Fruit fly (Drosophila melanogaster): ENCODE measurements around the gene kon.
A peak's percentile ranks its signal among the peaks of the same experiment; 100 is the strongest.

The kon gene

DNA sequence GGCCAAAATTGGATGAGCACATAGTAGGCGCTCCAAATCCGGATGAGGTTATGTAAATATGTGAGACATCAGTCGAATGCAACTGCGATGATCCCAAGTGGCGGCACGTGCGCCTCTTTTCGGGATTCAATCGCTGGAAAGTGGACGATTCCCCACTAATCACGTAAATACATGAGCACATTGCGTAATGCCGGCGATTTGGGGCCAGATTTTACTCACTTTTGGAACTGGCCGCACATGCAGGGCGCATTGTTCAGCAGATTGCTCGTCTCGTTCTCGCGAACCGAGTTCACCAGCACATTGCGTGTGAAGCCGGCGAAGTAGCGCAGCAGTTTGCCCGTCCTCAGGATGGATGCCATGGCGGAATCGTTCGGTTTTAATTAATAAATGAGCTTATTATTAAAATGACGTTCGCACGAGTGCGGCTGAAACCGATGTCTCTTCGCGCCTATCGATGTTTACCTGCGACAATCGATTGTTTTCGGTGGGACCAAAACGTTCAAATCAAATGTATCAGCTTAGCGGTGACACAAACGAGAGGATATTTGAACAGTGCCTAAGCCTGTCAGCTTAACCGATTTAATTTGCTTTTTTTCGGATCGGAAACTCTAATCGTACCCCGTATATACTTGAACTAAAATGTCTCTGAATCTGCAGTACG is 49.5 kb downstream of the kon start, which contains the start of the genes bsf and Ntf-2r (continued):
- TF ChIP-seq CG14710 (tag; optimal IDR thresholded peaks at IDR 0.05) (peak; percentile 39), Ets65A (GFP tag) (peak; percentile 69), stwl (tag; optimal IDR thresholded peaks at IDR 0.05) (peak; percentile 90), CG34224 (GFP tag; IDR thresholded peaks at IDR 0.05; ENCODE audit: partially characterized antibody) (peak; percentile 91), MBD-R2 (GFP tag; IDR thresholded peaks at IDR 0.05) (peak; percentile 74), nmo (GFP tag; optimal IDR thresholded peaks at IDR 0.05) (peak; percentile 26), HLH4C (GFP tag; IDR thresholded peaks at IDR 0.05; ENCODE audit: partially characterized antibody) (peak; percentile 89), CG11085 (GFP tag; IDR thresholded peaks at IDR 0.05) (0 out of 2 replicates have a peak, but pooled peaks have one; percentile 16), Myb (GFP tag; optimal IDR thresholded peaks at IDR 0.05) (peak; percentile 89), CG9932 (GFP tag; IDR thresholded peaks at IDR 0.05) (no peak; the same call in 1 of the 2 replicates), row (GFP tag; IDR thresholded peaks at IDR 0.05) (peak; percentile 41; the same call in 1 of the 3 replicates), CG4854 (GFP tag; optimal IDR thresholded peaks at IDR 0.05) (no peak), CG3838 (GFP tag; optimal IDR thresholded peaks at IDR 0.05) (peak; percentile 27), zfh1 (GFP tag; IDR thresholded peaks at IDR 0.05) (peak; percentile 46; the same call in 1 of the 3 replicates), shn (GFP tag; optimal IDR thresholded peaks at IDR 0.05) (no peak), CG13894 (tag; optimal IDR thresholded peaks at IDR 0.05) (no peak), CG13624 (GFP tag; optimal IDR thresholded peaks at IDR 0.05) (peak; percentile 14), CG2199 (GFP tag; IDR thresholded peaks at IDR 0.05) (peak; percentile 72; the same call in 2 of the 3 replicates), knrl (GFP tag; IDR thresholded peaks at IDR 0.05; ENCODE audit: partially characterized antibody) (peak; percentile 91), CG14050 (GFP tag; IDR thresholded peaks at IDR 0.05) (no peak), CG17829 (tag; optimal IDR thresholded peaks at IDR 0.05) (peak; percentile 15), bigmax (GFP tag; optimal IDR thresholded peaks at IDR 0.05) (peak; percentile 74), CG42726 (GFP tag; IDR thresholded peaks at IDR 0.05; ENCODE audit: partially characterized antibody) (peak; percentile 91), pita (GFP tag; optimal IDR thresholded peaks at IDR 0.05) (peak; percentile 51), Bgb (GFP tag; IDR thresholded peaks at IDR 0.05; ENCODE audit: partially characterized antibody) (peak; percentile 94), CTCF (GFP tag; optimal IDR thresholded peaks at IDR 0.05) (peak; percentile 56), gfzf (GFP tag; optimal IDR thresholded peaks at IDR 0.05) (peak; percentile 69), wor (GFP tag; IDR thresholded peaks at IDR 0.05) (no peak), CG15514 (GFP tag; optimal IDR thresholded peaks at IDR 0.05) (peak; percentile 70), CG7963 (GFP tag; IDR thresholded peaks at IDR 0.05; ENCODE audit: partially characterized antibody) (peak; percentile 84), B-H2 (GFP tag; optimal IDR thresholded peaks at IDR 0.05) (no peak), phol (tag; optimal IDR thresholded peaks at IDR 0.05) (peak; percentile 47), CG13775 (GFP tag; optimal IDR thresholded peaks at IDR 0.05) (peak; percentile 16), Doc3 (GFP tag; IDR thresholded peaks at IDR 0.05; ENCODE audit: partially characterized antibody) (peak; percentile 85), Ets97D (GFP tag; optimal IDR thresholded peaks at IDR 0.05) (peak; percentile 54), chm (GFP tag; IDR thresholded peaks at IDR 0.05) (no peak), vnd (GFP tag; IDR thresholded peaks at IDR 0.05; ENCODE audit: partially characterized antibody) (peak; percentile 86), tna (GFP tag; IDR thresholded peaks at IDR 0.05; ENCODE audit: partially characterized antibody) (peak; percentile 86), Antp (GFP tag; optimal IDR thresholded peaks at IDR 0.05) (no peak), sens (GFP tag) (peak; percentile 60), CG30020 (tag; optimal IDR thresholded peaks at IDR 0.05) (peak; percentile 22), CG13296 (GFP tag; optimal IDR thresholded peaks at IDR 0.05) (no peak), inv (GFP tag; IDR thresholded peaks at IDR 0.05; ENCODE audit: partially characterized antibody) (peak; percentile 82), CG13287 (GFP tag; IDR thresholded peaks at IDR 0.05; ENCODE audit: partially characterized antibody) (peak; percentile 94), dimm (GFP tag; IDR thresholded peaks at IDR 0.05) (no peak), CG17802 (tag; optimal IDR thresholded peaks at IDR 0.05) (peak; percentile 28), Dp (GFP tag; optimal IDR thresholded peaks at IDR 0.05) (peak; percentile 74), zen2 (GFP tag; IDR thresholded peaks at IDR 0.05; ENCODE audit: partially characterized antibody) (peak; percentile 90), Tbp (GFP tag; optimal IDR thresholded peaks at IDR 0.05) (no peak)
